Worm (Caenorhabditis elegans) whole organism, L4 larva: ENCODE measurements around the gene C06C6.7.
A peak's percentile ranks its signal among the peaks of the same experiment; 100 is the strongest.

Experiments used
- F37D6.2 ChIP-seq: sonication (generic microtip); optimal IDR thresholded peaks from 2 replicates; lab custom pipeline; 2016; ENCODE audit warnings: mild to moderate bottlenecking, missing genetic modification characterization, missing compliant biosample characterization
- F49E8.2 ChIP-seq: sonication (generic microtip); optimal IDR thresholded peaks from 2 replicates; lab custom pipeline; 2016; ENCODE audit warnings: missing compliant biosample characterization, mild to moderate bottlenecking, missing genetic modification characterization, borderline replicate concordance
- R02D3.7 ChIP-seq: fragments of 150-350 bp; sonication (generic microtip); optimal IDR thresholded peaks from 3 replicates; lab custom pipeline; 2014; ENCODE audit warnings: missing biosample characterization, missing genetic modification characterization
- T20F7.1 ChIP-seq: fragments of 200-800 bp; sonication (Bioruptor generic); optimal IDR thresholded peaks from 2 replicates; lab custom pipeline; 2018; ENCODE audit warnings: mild to moderate bottlenecking, missing genetic modification characterization, missing compliant biosample characterization
- Y48G9A.11 ChIP-seq: fragments of 200-800 bp; sonication (Bioruptor generic); IDR thresholded peaks from 2 replicates; pipeline ENCODE4 v1.3.6; 2022; ENCODE audit warnings: missing genetic modification reagents, missing genetic modification characterization, missing compliant biosample characterization
- aha-1 ChIP-seq: fragments of 150-350 bp; peaks from one replicate; lab custom pipeline; 2014; ENCODE audit warnings: missing biosample characterization, missing genetic modification characterization
- aly-2 ChIP-seq: sonication (generic microtip); optimal IDR thresholded peaks from 2 replicates; lab custom pipeline; 2018; ENCODE audit warnings: missing biosample characterization, missing genetic modification characterization
- arid-1 ChIP-seq: fragments of 200-800 bp; sonication (Bioruptor generic); conservative IDR thresholded peaks from 2 replicates; pipeline ENCODE4 v1.3.6; 2022; ENCODE audit warnings: missing genetic modification reagents, missing genetic modification characterization, missing compliant biosample characterization
- ceh-32 ChIP-seq: sonication (generic microtip); optimal IDR thresholded peaks from 2 replicates; lab custom pipeline; 2016; ENCODE audit warnings: mild to moderate bottlenecking, missing genetic modification characterization, missing compliant biosample characterization; ENCODE audit not compliant: poor library complexity
- ceh-44 ChIP-seq: fragments of 200-800 bp; sonication (Bioruptor generic); IDR thresholded peaks from 2 replicates; pipeline ENCODE4 v1.3.6; 2022; ENCODE audit warnings: missing genetic modification reagents, missing genetic modification characterization, missing compliant biosample characterization
- ctbp-1 ChIP-seq: fragments of 200-800 bp; sonication (Bioruptor generic); IDR thresholded peaks from 2 replicates; pipeline ENCODE4 v1.3.6; 2022; ENCODE audit warnings: missing genetic modification reagents, missing genetic modification characterization, missing compliant biosample characterization
- daf-19 ChIP-seq: fragments of 200-800 bp; sonication (Bioruptor generic); conservative IDR thresholded peaks from 2 replicates; pipeline ENCODE4 v1.3.6; 2022; ENCODE audit warnings: missing genetic modification characterization, missing compliant biosample characterization
- dmd-6 ChIP-seq: fragments of 200-800 bp; sonication (Bioruptor generic); IDR thresholded peaks from 2 replicates; pipeline ENCODE4 v1.3.6; 2022; ENCODE audit warnings: missing genetic modification reagents, missing genetic modification characterization, missing compliant biosample characterization
- dpl-1 ChIP-seq: fragments of 150-350 bp; optimal IDR thresholded peaks from 2 replicates; lab custom pipeline; 2014; ENCODE audit warnings: missing biosample characterization, missing genetic modification reagents, missing genetic modification characterization
- duxl-1 ChIP-seq: sonication (generic microtip); optimal IDR thresholded peaks from 2 replicates; lab custom pipeline; 2016; ENCODE audit warnings: mild to moderate bottlenecking, missing genetic modification characterization, moderate library complexity, missing compliant biosample characterization; ENCODE audit not compliant: poor library complexity
- egl-43 ChIP-seq: fragments of 200-800 bp; sonication (Bioruptor generic); IDR thresholded peaks from 2 replicates; pipeline ENCODE4 v1.3.6; 2022; ENCODE audit warnings: missing genetic modification reagents, missing genetic modification characterization, missing compliant biosample characterization
- fos-1 ChIP-seq: fragments of 150-350 bp; optimal IDR thresholded peaks from 2 replicates; lab custom pipeline; 2014; ENCODE audit warnings: missing biosample characterization, missing genetic modification characterization
- gei-8 ChIP-seq: fragments of 200-800 bp; sonication (Bioruptor generic); optimal IDR thresholded peaks from 2 replicates; lab custom pipeline; 2018; ENCODE audit warnings: mild to moderate bottlenecking, missing genetic modification characterization, missing compliant biosample characterization
- lim-7 ChIP-seq: fragments of 200-800 bp; sonication (Bioruptor generic); IDR thresholded peaks from 2 replicates; pipeline ENCODE4 v1.3.6; 2022; ENCODE audit warnings: missing genetic modification characterization, missing compliant biosample characterization
- lin-1 ChIP-seq: fragments of 200-800 bp; sonication (Bioruptor generic); IDR thresholded peaks from 2 replicates; pipeline ENCODE4 v1.3.6; 2022; ENCODE audit warnings: missing genetic modification reagents, missing genetic modification characterization, missing compliant biosample characterization
- lin-38 ChIP-seq: fragments of 200-800 bp; sonication (Bioruptor generic); IDR thresholded peaks from 2 replicates; pipeline ENCODE4 v1.3.6; 2022; ENCODE audit warnings: missing genetic modification reagents, missing genetic modification characterization, missing compliant biosample characterization
- lsy-2 ChIP-seq, 2 experiments: fragments of 150-350 bp in 1 of 2; sonication (generic microtip) in 1 of 2; optimal IDR thresholded peaks; 2 replicates each; lab custom pipeline; 2014 to 2017; ENCODE audit warnings: missing biosample characterization in 2 of 2, missing genetic modification characterization in 2 of 2
- mep-1 ChIP-seq: fragments of 150-350 bp; sonication (generic microtip); optimal IDR thresholded peaks from 3 replicates; lab custom pipeline; 2014; ENCODE audit warnings: missing biosample characterization, missing genetic modification characterization
- mes-2 ChIP-seq: sonication (generic microtip); optimal IDR thresholded peaks from 2 replicates; lab custom pipeline; 2016; ENCODE audit warnings: missing genotype, mild to moderate bottlenecking, missing genetic modification characterization, missing compliant biosample characterization; ENCODE audit not compliant: poor library complexity, severe bottlenecking
- mxl-3 ChIP-seq: fragments of 200-800 bp; sonication (Bioruptor generic); optimal IDR thresholded peaks from 2 replicates; lab custom pipeline; 2018; ENCODE audit warnings: mild to moderate bottlenecking, missing genetic modification characterization, missing compliant biosample characterization
- nhr-11 ChIP-seq: fragments of 150-350 bp; optimal IDR thresholded peaks from 2 replicates; lab custom pipeline; 2014; ENCODE audit warnings: missing biosample characterization, missing genetic modification characterization
- nhr-41 ChIP-seq: fragments of 200-800 bp; sonication (Bioruptor generic); IDR thresholded peaks from 2 replicates; pipeline ENCODE4 v1.3.6; 2022; ENCODE audit warnings: missing genetic modification reagents, missing genetic modification characterization, missing compliant biosample characterization
- nhr-42 ChIP-seq: fragments of 200-800 bp; sonication (Bioruptor generic); IDR thresholded peaks from 2 replicates; pipeline ENCODE4 v1.3.6; 2022; ENCODE audit warnings: missing genetic modification characterization, missing compliant biosample characterization
- php-3 ChIP-seq: fragments of 200-800 bp; sonication (Bioruptor generic); IDR thresholded peaks from 2 replicates; pipeline ENCODE4 v1.3.6; 2022; ENCODE audit warnings: missing genetic modification reagents, missing genetic modification characterization, missing compliant biosample characterization
- saeg-2 ChIP-seq: fragments of 200-800 bp; sonication (Bioruptor generic); IDR thresholded peaks from 2 replicates; pipeline ENCODE4 v1.3.6; 2022; ENCODE audit warnings: missing genetic modification reagents, missing genetic modification characterization, missing compliant biosample characterization
- sdz-12 ChIP-seq: fragments of 200-800 bp; sonication (Bioruptor generic); optimal IDR thresholded peaks from 2 replicates; lab custom pipeline; 2018; ENCODE audit warnings: mild to moderate bottlenecking, missing genetic modification characterization, missing compliant biosample characterization
- set-16 ChIP-seq: fragments of 200-800 bp; sonication (Bioruptor generic); IDR thresholded peaks from 2 replicates; pipeline ENCODE4 v1.3.6; 2022; ENCODE audit warnings: missing genetic modification reagents, missing genetic modification characterization, missing compliant biosample characterization
- skn-1 ChIP-seq: fragments of 150-350 bp; optimal IDR thresholded peaks from 2 replicates; lab custom pipeline; 2014; ENCODE audit warnings: missing biosample characterization, missing genetic modification characterization
- snpc-1.2 ChIP-seq: fragments of 200-800 bp; sonication (Bioruptor generic); IDR thresholded peaks from 2 replicates; pipeline ENCODE4 v1.3.6; 2022; ENCODE audit warnings: missing genetic modification reagents, missing genetic modification characterization, missing compliant biosample characterization
- snpc-4 ChIP-seq: fragments of 150-350 bp; optimal IDR thresholded peaks from 2 replicates; lab custom pipeline; 2014; ENCODE audit warnings: missing biosample characterization, missing genetic modification characterization
- tag-97 ChIP-seq: fragments of 200-800 bp; sonication (Bioruptor generic); IDR thresholded peaks from 2 replicates; pipeline ENCODE4 v1.3.6; 2022; ENCODE audit warnings: missing genetic modification characterization, missing compliant biosample characterization
- unc-39 ChIP-seq: sonication (generic microtip); optimal IDR thresholded peaks from 2 replicates; lab custom pipeline; 2017; ENCODE audit warnings: missing biosample characterization, missing genetic modification characterization
- unc-62 ChIP-seq, 3 experiments: fragments of 150-350 bp in 1 of 3; sonication (generic microtip); optimal IDR thresholded peaks in 2 of 3; peaks in 1 of 3; 1 replicate in 1 of 3; 2 replicates in 2 of 3; lab custom pipeline; 2014 to 2017; ENCODE audit warnings: missing biosample characterization in 3 of 3, missing genetic modification characterization in 3 of 3, missing genetic modification reagents in 3 of 3, missing genotype in 1 of 3
- zag-1 ChIP-seq: fragments of 150-350 bp; optimal IDR thresholded peaks from 2 replicates; lab custom pipeline; 2014; ENCODE audit warnings: missing biosample characterization, missing genetic modification characterization

The C06C6.7 gene

DNA sequence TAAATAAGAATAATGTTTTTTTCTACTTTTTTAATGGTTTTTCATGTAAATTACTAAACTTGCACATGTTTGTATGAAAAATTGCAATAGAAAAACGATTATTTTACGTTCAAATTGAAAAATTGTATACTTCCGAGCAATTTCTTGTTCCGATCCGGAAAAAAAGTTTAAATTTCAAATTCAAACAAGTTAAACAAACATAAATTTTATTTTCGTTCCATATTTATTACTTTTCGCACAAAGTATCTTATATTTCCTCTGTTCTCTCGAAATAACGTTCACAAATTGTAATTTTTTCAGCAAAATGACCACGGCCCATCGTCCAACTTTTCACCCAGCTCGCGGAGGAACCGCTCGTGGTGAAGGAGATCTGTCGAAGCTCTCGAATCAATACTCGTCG is 31.1 kb downstream of the C06C6.7 start, which contains the start of gene cwc-15:
Gene cwc-15, plus strand, starts transcription at position 301 of the 400 bp plus-strand sequence.
- TF ChIP-seq T20F7.1 (GFP tag; lab: Kevin White, UChicago) (no peak), R02D3.7 (tag; lab: Kevin White, UChicago) (no peak), aha-1 (tag; lab: Kevin White, UChicago) (no peak), ceh-44 (no peak), aly-2 (tag; lab: Kevin White, UChicago) (no peak), unc-39 (no peak), duxl-1 (tag; lab: Kevin White, UChicago) (no peak), tag-97 (GFP tag; lab: Robert Waterston, UW) (no peak), skn-1 (tag; lab: Kevin White, UChicago) (no peak)

DNA sequence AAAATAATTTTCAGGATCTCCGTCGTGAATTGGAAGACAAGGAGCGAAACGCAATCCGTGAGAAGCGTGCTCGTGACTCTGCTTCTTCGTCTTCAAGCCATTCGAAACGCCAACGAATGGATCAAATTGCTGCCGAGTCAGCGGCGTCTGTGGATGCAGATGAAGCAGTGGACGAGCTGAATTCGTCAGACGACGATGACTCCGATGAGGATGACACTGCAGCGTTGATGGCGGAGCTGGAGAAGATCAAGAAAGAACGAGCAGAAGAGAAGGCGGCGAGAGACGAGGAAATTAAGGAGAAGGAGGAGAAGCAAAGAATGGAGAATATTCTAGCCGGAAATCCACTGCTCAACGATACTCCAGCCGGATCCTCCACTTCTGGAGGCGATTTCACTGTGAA is 31.6 kb downstream of the C06C6.7 start:
- peak; percentile 51 for TF ChIP-seq set-16
- TF ChIP-seq dmd-6 (GFP tag; lab: Robert Waterston, UW) = no peak
- TF ChIP-seq saeg-2 (GFP tag; lab: Robert Waterston, UW) = no peak
- TF ChIP-seq ctbp-1 = no peak
- TF ChIP-seq snpc-1.2 (GFP tag; lab: Robert Waterston, UW) = no peak
- TF ChIP-seq Y48G9A.11 (GFP tag; lab: Robert Waterston, UW) = no peak
- TF ChIP-seq T20F7.1 (GFP tag; lab: Kevin White, UChicago) = no peak

DNA sequence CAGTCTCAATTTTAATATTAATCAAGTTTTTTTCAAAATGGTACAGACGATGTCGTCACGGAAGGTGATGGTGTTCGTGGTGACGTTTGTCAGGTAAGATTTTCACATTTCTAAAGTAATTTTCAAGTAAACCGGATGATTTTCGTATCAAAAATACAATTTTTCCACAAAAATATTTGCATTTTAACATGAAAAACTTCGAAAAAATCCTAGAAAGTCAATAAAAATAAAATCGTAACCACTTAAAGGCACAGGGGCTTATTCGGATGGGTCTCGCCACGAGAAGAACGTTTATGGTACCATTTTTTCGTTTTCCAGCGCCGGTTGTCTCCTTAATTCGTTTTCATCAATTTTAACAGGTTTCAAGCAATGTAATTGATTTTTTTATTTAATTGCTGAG is 32.4 kb downstream of the C06C6.7 start, which contains the start of gene T10C6.6:
Gene T10C6.6, plus strand, starts transcription at position 27 of the 400 bp plus-strand sequence.
- TF ChIP-seq F37D6.2 (tag; lab: Kevin White, UChicago) (no peak), dpl-1 (GFP tag; lab: Kevin White, UChicago) (peak; percentile 8), F49E8.2 (peak; percentile 36), daf-19 (GFP tag; lab: Robert Waterston, UW) (0 out of 2 replicates have a peak, but pooled peaks have one; percentile 13), arid-1 (GFP tag; lab: Robert Waterston, UW) (0 out of 2 replicates have a peak, but pooled peaks have one; percentile 33)

DNA sequence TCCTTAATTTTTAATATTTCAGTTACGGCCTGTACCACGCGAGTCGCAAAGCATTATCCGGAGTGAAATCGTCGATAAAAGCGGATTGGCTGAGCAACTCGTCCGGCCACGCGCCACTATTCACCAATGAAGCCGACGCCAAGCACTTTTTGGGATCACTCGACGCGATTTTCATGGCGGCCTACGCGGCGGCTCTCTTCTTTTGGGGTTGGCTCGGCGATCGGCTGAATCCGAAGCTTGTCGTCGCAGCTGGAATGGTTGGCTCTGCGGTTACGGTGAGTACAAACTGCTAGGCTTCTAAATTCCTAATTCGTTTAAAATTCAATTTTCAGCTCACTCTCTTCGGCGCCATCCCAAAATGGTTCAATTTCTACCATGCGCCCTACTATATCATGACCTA is 33.0 kb downstream of the C06C6.7 start:
- TF ChIP-seq gei-8 (GFP tag; lab: Kevin White, UChicago) (no peak), nhr-42 (GFP tag; lab: Robert Waterston, UW) (no peak), set-16 (peak; percentile 67)

DNA sequence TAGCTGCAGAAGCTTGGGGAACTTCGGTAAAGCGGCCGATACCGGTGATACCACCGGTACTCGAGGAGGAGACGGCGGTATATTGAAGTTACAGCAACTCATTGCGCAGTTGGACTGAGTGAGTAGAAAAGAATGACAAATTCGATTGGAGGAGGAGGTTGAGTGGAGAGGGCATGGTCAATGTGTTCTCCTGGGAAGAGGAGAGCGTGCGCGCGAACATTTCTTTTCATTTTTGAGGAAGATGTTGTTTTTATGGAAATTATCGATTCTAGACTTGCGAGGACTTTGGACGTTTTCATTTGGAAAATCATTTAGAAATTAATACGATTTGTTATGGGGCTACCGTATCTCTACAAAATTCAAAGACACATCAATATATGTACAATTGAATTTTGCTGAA is 37.3 kb downstream of the C06C6.7 start:
- TF ChIP-seq nhr-41 (no peak), unc-62 (GFP tag; optimal IDR thresholded peaks at IDR 0.05 in 1 of 2; lab: Kevin White, UChicago) (no peak), unc-62 (tag; optimal IDR thresholded peaks at IDR 0.05; lab: Kevin White, UChicago) (no peak), mep-1 (tag; lab: Kevin White, UChicago) (no peak), lin-38 (no peak), lim-7 (GFP tag; lab: Robert Waterston, UW) (no peak), snpc-4 (tag; lab: Kevin White, UChicago) (no peak), mes-2 (tag; lab: Kevin White, UChicago) (no peak), lsy-2 (tag; optimal IDR thresholded peaks at IDR 0.05; lab: Kevin White, UChicago) (no peak), php-3 (GFP tag; lab: Robert Waterston, UW) (no peak), egl-43 (GFP tag; lab: Robert Waterston, UW) (no peak), fos-1 (no peak), arid-1 (GFP tag; lab: Robert Waterston, UW) (no peak), mxl-3 (no peak), nhr-11 (no peak), lin-1 (GFP tag; lab: Robert Waterston, UW) (no peak), sdz-12 (no peak), zag-1 (tag; lab: Kevin White, UChicago) (no peak), ceh-32 (tag; lab: Kevin White, UChicago) (no peak)
- TF ChIP-seq, all 104 proteins: peak for 0
